Fruit fly (Drosophila melanogaster) whole organism: Measurements from ENCODE around the gene CG13297.

Experiments
- CG8478 ChIP-seq: fragments of >200 bp; optimal IDR thresholded peaks from 2 replicates; lab custom pipeline; 2018; ENCODE audit warnings: inconsistent platforms
- Dll ChIP-seq: fragments of >200 bp; optimal IDR thresholded peaks from 2 replicates; lab custom pipeline; 2017
- EcR ChIP-seq, 2 experiments: fragments of >200 bp; optimal IDR thresholded peaks; 2 replicates each; lab custom pipeline; 2017; ENCODE audit warnings: missing biosample characterization in 2 of 2, missing genetic modification characterization in 2 of 2, missing genetic modification reagents in 2 of 2
- pan ChIP-seq: fragments of >200 bp; optimal IDR thresholded peaks from 2 replicates; lab custom pipeline; 2017
- psq ChIP-seq: fragments of >200 bp; optimal IDR thresholded peaks from 2 replicates; lab custom pipeline; 2017
- usp ChIP-seq: fragments of >200 bp; optimal IDR thresholded peaks from 2 replicates; lab custom pipeline; 2017; ENCODE audit warnings: missing biosample characterization, missing genetic modification characterization, mixed read lengths

CG13297 gene

dm6 chr3L:6125409-6125689 lies 31.8 kb downstream of the CG13297 start:
- TF ChIP-seq pan (lab: Kevin White, UChicago): no peak
- TF ChIP-seq Dll (lab: Kevin White, UChicago): no peak
- TF ChIP-seq EcR (GFP tag; optimal IDR thresholded peaks at IDR 0.05; lab: Kevin White, UChicago): no peak
- no peak for TF ChIP-seq psq

dm6 chr3L:6124616-6125408 lies 32.4 kb downstream of the CG13297 start:
- no peak for TF ChIP-seq CG8478

dm6 chr3L:6116881-6117280 lies 40.3 kb downstream of the CG13297 start:
- TF ChIP-seq psq: no peak
- TF ChIP-seq EcR (GFP tag; optimal IDR thresholded peaks at IDR 0.05; lab: Kevin White, UChicago): no peak
- TF ChIP-seq pan (lab: Kevin White, UChicago): no peak

- TF ChIP-seq psq (no peak), usp (GFP tag; lab: Kevin White, UChicago) (no peak), Dll (lab: Kevin White, UChicago) (no peak), CG8478 (no peak), EcR (GFP tag; optimal IDR thresholded peaks at IDR 0.05; lab: Kevin White, UChicago) (no peak), pan (lab: Kevin White, UChicago) (no peak)
These were observed 41.7 kb downstream of the CG13297 start for dm6 chr3L:6115505-6115904.

dm6 chr3L:6111458-6111857 lies 45.7 kb downstream of the CG13297 start:
- no peak for TF ChIP-seq CG8478
- TF ChIP-seq Dll (lab: Kevin White, UChicago): no peak
- TF ChIP-seq usp (GFP tag; lab: Kevin White, UChicago): no peak
- TF ChIP-seq pan (lab: Kevin White, UChicago): no peak
- no peak for TF ChIP-seq psq
- TF ChIP-seq EcR (GFP tag; optimal IDR thresholded peaks at IDR 0.05; lab: Kevin White, UChicago): no peak

- TF ChIP-seq pan (lab: Kevin White, UChicago) (no peak), EcR (GFP tag; optimal IDR thresholded peaks at IDR 0.05; lab: Kevin White, UChicago) (no peak), CG8478 (no peak), usp (GFP tag; lab: Kevin White, UChicago) (no peak), Dll (lab: Kevin White, UChicago) (no peak), psq (no peak)
These were observed 46.3 kb downstream of the CG13297 start for dm6 chr3L:6110673-6111449.

dm6 chr3L:6108264-6109060 lies 48.7 kb downstream of the CG13297 start:
- no peak for TF ChIP-seq EcR (GFP tag; optimal IDR thresholded peaks at IDR 0.05; lab: Kevin White, UChicago)
- no peak for TF ChIP-seq CG8478
- TF ChIP-seq psq: no peak
- TF ChIP-seq pan (lab: Kevin White, UChicago): no peak
- no peak for TF ChIP-seq usp (GFP tag; lab: Kevin White, UChicago)
- no peak for TF ChIP-seq Dll (lab: Kevin White, UChicago)

- TF ChIP-seq EcR (GFP tag; optimal IDR thresholded peaks at IDR 0.05; lab: Kevin White, UChicago) (no peak), usp (GFP tag; lab: Kevin White, UChicago) (no peak), psq (no peak), Dll (lab: Kevin White, UChicago) (no peak), CG8478 (no peak), pan (lab: Kevin White, UChicago) (no peak)
These were observed 50.5 kb downstream of the CG13297 start for dm6 chr3L:6106717-6107116.
